Worm (Caenorhabditis elegans) whole organism, midembryonic: Measurements from ENCODE around the gene F44E5.15.
A peak's percentile ranks its signal among the peaks of the same experiment; 100 is the strongest.

Source experiments
- T22C8.4 ChIP-seq: fragments of 200-800 bp; sonication (Bioruptor generic); IDR thresholded peaks from 2 replicates; pipeline ENCODE4 v1.3.6; 2022; ENCODE audit warnings: missing genetic modification characterization, missing compliant biosample characterization
- cog-1 ChIP-seq: sonication (generic microtip); optimal IDR thresholded peaks from 2 replicates; lab custom pipeline; 2016; ENCODE audit warnings: missing genetic modification characterization, missing compliant biosample characterization
- flt-1 ChIP-seq: fragments of 200-800 bp; sonication (Bioruptor generic); IDR thresholded peaks from 2 replicates; pipeline ENCODE4 v1.3.6; 2022; ENCODE audit warnings: missing genetic modification characterization, missing compliant biosample characterization
- klf-2 ChIP-seq: fragments of 200-800 bp; sonication (Bioruptor generic); conservative IDR thresholded peaks from 2 replicates; pipeline ENCODE4 v1.3.6; 2022; ENCODE audit warnings: missing genetic modification reagents, missing genetic modification characterization, missing compliant biosample characterization
- med-1 ChIP-seq: sonication (generic microtip); optimal IDR thresholded peaks from 2 replicates; lab custom pipeline; 2017; ENCODE audit warnings: missing genetic modification characterization, mild to moderate bottlenecking, missing compliant biosample characterization, antibody characterized with exemption, missing genetic modification reagents; ENCODE audit not compliant: insufficient read depth
- ref-1 ChIP-seq: fragments of 200-800 bp; sonication (Bioruptor generic); conservative IDR thresholded peaks from 2 replicates; pipeline ENCODE4 v1.3.6; 2022; ENCODE audit warnings: missing genetic modification reagents, missing genetic modification characterization, missing compliant biosample characterization
- tab-1 ChIP-seq: fragments of 200-800 bp; sonication (Bioruptor generic); IDR thresholded peaks from 2 replicates; pipeline ENCODE4 v1.3.6; 2022; ENCODE audit warnings: missing genetic modification characterization, missing compliant biosample characterization
- ztf-23 ChIP-seq: fragments of 200-800 bp; sonication (Bioruptor generic); IDR thresholded peaks from 2 replicates; pipeline ENCODE4 v1.3.6; 2022; ENCODE audit warnings: missing genetic modification reagents, missing genetic modification characterization, missing compliant biosample characterization
- ztf-29 ChIP-seq: fragments of 200-800 bp; sonication (Bioruptor generic); IDR thresholded peaks from 2 replicates; pipeline ENCODE4 v1.3.6; 2022; ENCODE audit warnings: missing genetic modification reagents, missing genetic modification characterization, missing compliant biosample characterization

The F44E5.15 gene

ce11 chrII:11732513-11732912, 40.0 kb upstream of the F44E5.15 start, which contains the start of gene F13D12.8:
TSS of gene F13D12.8 (minus strand) at chrII:11732594.
- TF ChIP-seq flt-1 (GFP tag; lab: Robert Waterston, UW): no peak
- no peak for TF ChIP-seq ztf-29 (GFP tag; lab: Robert Waterston, UW)
- TF ChIP-seq tab-1 (GFP tag; lab: Robert Waterston, UW): no peak
- TF ChIP-seq ztf-23 (GFP tag; lab: Robert Waterston, UW): no peak
- no peak for TF ChIP-seq cog-1
- TF ChIP-seq ref-1: no peak
- no peak for TF ChIP-seq med-1 (GFP tag; lab: Kevin White, UChicago)
- TF ChIP-seq klf-2 (GFP tag; lab: Robert Waterston, UW): no peak
- TF ChIP-seq T22C8.4: no peak

ce11 chrII:11733850-11734249, 38.6 kb upstream of the F44E5.15 start:
- TF ChIP-seq flt-1 (GFP tag; lab: Robert Waterston, UW) (no peak), ref-1 (no peak), cog-1 (no peak), tab-1 (GFP tag; lab: Robert Waterston, UW) (no peak), ztf-23 (GFP tag; lab: Robert Waterston, UW) (no peak), med-1 (GFP tag; lab: Kevin White, UChicago) (no peak), klf-2 (GFP tag; lab: Robert Waterston, UW) (no peak), ztf-29 (GFP tag; lab: Robert Waterston, UW) (no peak), T22C8.4 (no peak)

- TF ChIP-seq ztf-23 (GFP tag; lab: Robert Waterston, UW): no peak
- TF ChIP-seq T22C8.4: no peak
- TF ChIP-seq klf-2 (GFP tag; lab: Robert Waterston, UW): no peak
- no peak for TF ChIP-seq ref-1
- no peak for TF ChIP-seq tab-1 (GFP tag; lab: Robert Waterston, UW)
- TF ChIP-seq med-1 (GFP tag; lab: Kevin White, UChicago): no peak
- no peak for TF ChIP-seq flt-1 (GFP tag; lab: Robert Waterston, UW)
- TF ChIP-seq ztf-29 (GFP tag; lab: Robert Waterston, UW): no peak
- TF ChIP-seq cog-1: no peak
Observed at ce11 chrII:11737347-11737746, 35.1 kb upstream of the F44E5.15 start.

ce11 chrII:11739199-11739598, 33.3 kb upstream of the F44E5.15 start, which contains the start of gene ctsa-1.2:
TSS of gene ctsa-1.2 (plus strand) at chrII:11739358.
- TF ChIP-seq cog-1 (no peak), flt-1 (GFP tag; lab: Robert Waterston, UW) (no peak), med-1 (GFP tag; lab: Kevin White, UChicago) (no peak), ref-1 (no peak), ztf-29 (GFP tag; lab: Robert Waterston, UW) (no peak), klf-2 (GFP tag; lab: Robert Waterston, UW) (no peak), ztf-23 (GFP tag; lab: Robert Waterston, UW) (no peak), tab-1 (GFP tag; lab: Robert Waterston, UW) (no peak), T22C8.4 (no peak)

ce11 chrII:11742320-11742719, 30.1 kb upstream of the F44E5.15 start:
- no peak for TF ChIP-seq ref-1
- no peak for TF ChIP-seq med-1 (GFP tag; lab: Kevin White, UChicago)
- TF ChIP-seq tab-1 (GFP tag; lab: Robert Waterston, UW): no peak
- no peak for TF ChIP-seq klf-2 (GFP tag; lab: Robert Waterston, UW)
- no peak for TF ChIP-seq ztf-29 (GFP tag; lab: Robert Waterston, UW)
- no peak for TF ChIP-seq T22C8.4
- no peak for TF ChIP-seq ztf-23 (GFP tag; lab: Robert Waterston, UW)
- TF ChIP-seq flt-1 (GFP tag; lab: Robert Waterston, UW): no peak
- TF ChIP-seq cog-1: no peak

- peak; percentile 60; the same call in 1 of the 2 replicates for TF ChIP-seq flt-1 (GFP tag; lab: Robert Waterston, UW)
- TF ChIP-seq T22C8.4: peak; percentile 48; the same call in 1 of the 2 replicates
- TF ChIP-seq tab-1 (GFP tag; lab: Robert Waterston, UW): peak; percentile 64; the same call in 1 of the 2 replicates
- 0 out of 2 replicates have a peak, but pooled peaks have one; percentile 37 for TF ChIP-seq ztf-23 (GFP tag; lab: Robert Waterston, UW)
- TF ChIP-seq ztf-29 (GFP tag; lab: Robert Waterston, UW): no peak
Observed at ce11 chrII:11746782-11747288, 25.6 kb upstream of the F44E5.15 start.

ce11 chrII:11747889-11748288, 24.6 kb upstream of the F44E5.15 start:
- TF ChIP-seq T22C8.4: no peak
- no peak for TF ChIP-seq cog-1
- TF ChIP-seq flt-1 (GFP tag; lab: Robert Waterston, UW): 0 out of 2 replicates have a peak, but pooled peaks have one; percentile 8
- no peak for TF ChIP-seq tab-1 (GFP tag; lab: Robert Waterston, UW)
- no peak for TF ChIP-seq ztf-23 (GFP tag; lab: Robert Waterston, UW)

- no peak for TF ChIP-seq ztf-29 (GFP tag; lab: Robert Waterston, UW)
- TF ChIP-seq cog-1: no peak
- TF ChIP-seq klf-2 (GFP tag; lab: Robert Waterston, UW): no peak
- no peak for TF ChIP-seq tab-1 (GFP tag; lab: Robert Waterston, UW)
- no peak for TF ChIP-seq T22C8.4
- no peak for TF ChIP-seq med-1 (GFP tag; lab: Kevin White, UChicago)
- no peak for TF ChIP-seq ref-1
- no peak for TF ChIP-seq ztf-23 (GFP tag; lab: Robert Waterston, UW)
- no peak for TF ChIP-seq flt-1 (GFP tag; lab: Robert Waterston, UW)
Observed at ce11 chrII:11748494-11748893, 24.0 kb upstream of the F44E5.15 start, which contains the start of the genes F44E5.17 and gpb-1. TSS of gene F44E5.17 (minus strand) at chrII:11748594. TSS of gene gpb-1 (minus strand) at chrII:11748611.

ce11 chrII:11749490-11750172, 22.8 kb upstream of the F44E5.15 start:
- TF ChIP-seq ref-1 (no peak), ztf-29 (GFP tag; lab: Robert Waterston, UW) (no peak), klf-2 (GFP tag; lab: Robert Waterston, UW) (no peak), cog-1 (peak; percentile 93), med-1 (GFP tag; lab: Kevin White, UChicago) (no peak), tab-1 (GFP tag; lab: Robert Waterston, UW) (no peak), T22C8.4 (peak; percentile 86), flt-1 (GFP tag; lab: Robert Waterston, UW) (peak; percentile 61; the same call in 1 of the 2 replicates), ztf-23 (GFP tag; lab: Robert Waterston, UW) (peak; percentile 65; the same call in 1 of the 2 replicates)
